Worm (Caenorhabditis elegans) whole organism, L4 larva: ENCODE results near the gene col-157.
"Not testable (repeated sequence)": the region's sequence is repeated elsewhere in the genome, so short reads cannot be mapped to it uniquely, and the experiment has no call there.

Experiments used
- F37D6.2 ChIP-seq: sonication (generic microtip); optimal IDR thresholded peaks from 2 replicates; lab custom pipeline; 2016; ENCODE audit warnings: mild to moderate bottlenecking, missing genetic modification characterization, missing compliant biosample characterization
- R02D3.7 ChIP-seq: fragments of 150-350 bp; sonication (generic microtip); optimal IDR thresholded peaks from 3 replicates; lab custom pipeline; 2014; ENCODE audit warnings: missing biosample characterization, missing genetic modification characterization
- T20F7.1 ChIP-seq: fragments of 200-800 bp; sonication (Bioruptor generic); optimal IDR thresholded peaks from 2 replicates; lab custom pipeline; 2018; ENCODE audit warnings: mild to moderate bottlenecking, missing genetic modification characterization, missing compliant biosample characterization
- T26A8.4 ChIP-seq: fragments of 200-800 bp; sonication (Bioruptor generic); IDR thresholded peaks from 2 replicates; pipeline ENCODE4 v1.3.6; 2022; ENCODE audit warnings: missing genetic modification characterization, missing compliant biosample characterization
- Y48G9A.11 ChIP-seq: fragments of 200-800 bp; sonication (Bioruptor generic); IDR thresholded peaks from 2 replicates; pipeline ENCODE4 v1.3.6; 2022; ENCODE audit warnings: missing genetic modification reagents, missing genetic modification characterization, missing compliant biosample characterization
- ZK337.2 ChIP-seq: fragments of 200-800 bp; sonication (Bioruptor generic); IDR thresholded peaks from 2 replicates; pipeline ENCODE4 v1.3.6; 2022; ENCODE audit warnings: missing genetic modification reagents, missing genetic modification characterization, missing compliant biosample characterization
- aha-1 ChIP-seq: fragments of 150-350 bp; peaks from one replicate; lab custom pipeline; 2014; ENCODE audit warnings: missing biosample characterization, missing genetic modification characterization
- aly-2 ChIP-seq: sonication (generic microtip); optimal IDR thresholded peaks from 2 replicates; lab custom pipeline; 2018; ENCODE audit warnings: missing biosample characterization, missing genetic modification characterization
- ceh-20 ChIP-seq: fragments of 200-800 bp; sonication (Bioruptor generic); IDR thresholded peaks from 2 replicates; pipeline ENCODE4 v1.3.6; 2022; ENCODE audit warnings: missing genetic modification reagents, missing genetic modification characterization, missing compliant biosample characterization
- ctbp-1 ChIP-seq: fragments of 200-800 bp; sonication (Bioruptor generic); IDR thresholded peaks from 2 replicates; pipeline ENCODE4 v1.3.6; 2022; ENCODE audit warnings: missing genetic modification reagents, missing genetic modification characterization, missing compliant biosample characterization
- daf-19 ChIP-seq: fragments of 200-800 bp; sonication (Bioruptor generic); conservative IDR thresholded peaks from 2 replicates; pipeline ENCODE4 v1.3.6; 2022; ENCODE audit warnings: missing genetic modification characterization, missing compliant biosample characterization
- dmd-6 ChIP-seq: fragments of 200-800 bp; sonication (Bioruptor generic); IDR thresholded peaks from 2 replicates; pipeline ENCODE4 v1.3.6; 2022; ENCODE audit warnings: missing genetic modification reagents, missing genetic modification characterization, missing compliant biosample characterization
- dmd-9 ChIP-seq: fragments of 200-800 bp; sonication (Bioruptor generic); IDR thresholded peaks from 2 replicates; pipeline ENCODE4 v1.3.6; 2022; ENCODE audit warnings: missing genetic modification reagents, missing genetic modification characterization, missing compliant biosample characterization
- dpl-1 ChIP-seq: fragments of 150-350 bp; optimal IDR thresholded peaks from 2 replicates; lab custom pipeline; 2014; ENCODE audit warnings: missing biosample characterization, missing genetic modification reagents, missing genetic modification characterization
- dve-1 ChIP-seq: sonication (generic microtip); optimal IDR thresholded peaks from 2 replicates; lab custom pipeline; 2017; ENCODE audit warnings: antibody characterized with exemption, mild to moderate bottlenecking, missing genetic modification characterization, missing compliant biosample characterization; ENCODE audit not compliant: insufficient read depth
- egl-43 ChIP-seq: fragments of 200-800 bp; sonication (Bioruptor generic); IDR thresholded peaks from 2 replicates; pipeline ENCODE4 v1.3.6; 2022; ENCODE audit warnings: missing genetic modification reagents, missing genetic modification characterization, missing compliant biosample characterization
- hif-1 ChIP-seq, 2 experiments: sonication (generic microtip); optimal IDR thresholded peaks; 2 replicates each; lab custom pipeline; 2016 to 2017; ENCODE audit warnings: missing compliant biosample characterization in 2 of 2, missing genetic modification characterization in 2 of 2, missing genetic modification reagents in 2 of 2, missing genotype in 2 of 2, mild to moderate bottlenecking in 1 of 2
- hlh-11 ChIP-seq: fragments of 200-800 bp; sonication (Bioruptor generic); optimal IDR thresholded peaks from 2 replicates; lab custom pipeline; 2018; ENCODE audit warnings: mild to moderate bottlenecking, missing genetic modification characterization, missing compliant biosample characterization
- hlh-30 ChIP-seq: sonication (generic microtip); optimal IDR thresholded peaks from 2 replicates; lab custom pipeline; 2017; ENCODE audit warnings: antibody characterized with exemption, mild to moderate bottlenecking, missing genetic modification characterization, missing compliant biosample characterization; ENCODE audit not compliant: insufficient read depth
- hmg-1.1 ChIP-seq: fragments of 200-800 bp; sonication (Bioruptor generic); IDR thresholded peaks from 2 replicates; pipeline ENCODE4 v1.3.6; 2022; ENCODE audit warnings: missing genetic modification reagents, missing genetic modification characterization, missing compliant biosample characterization
- lim-7 ChIP-seq: fragments of 200-800 bp; sonication (Bioruptor generic); IDR thresholded peaks from 2 replicates; pipeline ENCODE4 v1.3.6; 2022; ENCODE audit warnings: missing genetic modification characterization, missing compliant biosample characterization
- lin-13 ChIP-seq: fragments of 150-350 bp; optimal IDR thresholded peaks from 2 replicates; lab custom pipeline; 2014; ENCODE audit warnings: missing biosample characterization, missing genetic modification reagents, missing genetic modification characterization
- lin-29 ChIP-seq: fragments of 200-800 bp; sonication (Bioruptor generic); IDR thresholded peaks from 2 replicates; pipeline ENCODE4 v1.3.6; 2022; ENCODE audit warnings: missing genetic modification reagents, missing genetic modification characterization, missing compliant biosample characterization
- lin-38 ChIP-seq: fragments of 200-800 bp; sonication (Bioruptor generic); IDR thresholded peaks from 2 replicates; pipeline ENCODE4 v1.3.6; 2022; ENCODE audit warnings: missing genetic modification reagents, missing genetic modification characterization, missing compliant biosample characterization
- lsy-2 ChIP-seq, 2 experiments: fragments of 150-350 bp in 1 of 2; sonication (generic microtip) in 1 of 2; optimal IDR thresholded peaks; 2 replicates each; lab custom pipeline; 2014 to 2017; ENCODE audit warnings: missing biosample characterization in 2 of 2, missing genetic modification characterization in 2 of 2
- mdl-1 ChIP-seq, 2 experiments: fragments of 150-350 bp in 1 of 2; sonication (generic microtip) in 1 of 2; optimal IDR thresholded peaks; 2 replicates each; lab custom pipeline; 2014 to 2017; ENCODE audit warnings: missing biosample characterization in 2 of 2, missing genetic modification characterization in 2 of 2
- mep-1 ChIP-seq: fragments of 150-350 bp; sonication (generic microtip); optimal IDR thresholded peaks from 3 replicates; lab custom pipeline; 2014; ENCODE audit warnings: missing biosample characterization, missing genetic modification characterization
- mes-2 ChIP-seq: sonication (generic microtip); optimal IDR thresholded peaks from 2 replicates; lab custom pipeline; 2016; ENCODE audit warnings: missing genotype, mild to moderate bottlenecking, missing genetic modification characterization, missing compliant biosample characterization; ENCODE audit not compliant: poor library complexity, severe bottlenecking
- mxl-3 ChIP-seq: fragments of 200-800 bp; sonication (Bioruptor generic); optimal IDR thresholded peaks from 2 replicates; lab custom pipeline; 2018; ENCODE audit warnings: mild to moderate bottlenecking, missing genetic modification characterization, missing compliant biosample characterization
- nhr-102 ChIP-seq: sonication (generic microtip); optimal IDR thresholded peaks from 2 replicates; lab custom pipeline; 2016; ENCODE audit warnings: mild to moderate bottlenecking, missing genetic modification characterization, moderate library complexity, missing compliant biosample characterization
- nhr-25 ChIP-seq: sonication (generic microtip); optimal IDR thresholded peaks from 2 replicates; lab custom pipeline; 2017; ENCODE audit warnings: missing genetic modification characterization, mild to moderate bottlenecking, missing compliant biosample characterization, antibody characterized with exemption, moderate library complexity, borderline replicate concordance; ENCODE audit not compliant: insufficient read depth
- nhr-28 ChIP-seq: fragments of 150-350 bp; optimal IDR thresholded peaks from 2 replicates; lab custom pipeline; 2014; ENCODE audit warnings: missing biosample characterization, missing genetic modification characterization
- nhr-42 ChIP-seq: fragments of 200-800 bp; sonication (Bioruptor generic); IDR thresholded peaks from 2 replicates; pipeline ENCODE4 v1.3.6; 2022; ENCODE audit warnings: missing genetic modification characterization, missing compliant biosample characterization
- nhr-48 ChIP-seq: sonication (generic microtip); optimal IDR thresholded peaks from 2 replicates; lab custom pipeline; 2016; ENCODE audit warnings: mild to moderate bottlenecking, missing genetic modification characterization, missing compliant biosample characterization
- nhr-77 ChIP-seq: fragments of 150-350 bp; optimal IDR thresholded peaks from 2 replicates; lab custom pipeline; 2014; ENCODE audit warnings: missing biosample characterization, missing genetic modification characterization
- pha-4 ChIP-seq, 2 experiments: fragments of 150-350 bp in 1 of 2; fragments of 200-800 bp in 1 of 2; sonication (Bioruptor generic) in 1 of 2; IDR thresholded peaks in 1 of 2; optimal IDR thresholded peaks in 1 of 2; 2 replicates each; pipeline versions ENCODE4 v1.3.6 to Lab custom; 2014 to 2022; ENCODE audit warnings: missing genetic modification characterization in 2 of 2, missing genetic modification reagents in 2 of 2, missing biosample characterization in 1 of 2, missing compliant biosample characterization in 1 of 2
- rbr-2 ChIP-seq: sonication (generic microtip); optimal IDR thresholded peaks from 2 replicates; lab custom pipeline; 2016; ENCODE audit warnings: missing genotype, missing genetic modification characterization, missing compliant biosample characterization
- saeg-2 ChIP-seq: fragments of 200-800 bp; sonication (Bioruptor generic); IDR thresholded peaks from 2 replicates; pipeline ENCODE4 v1.3.6; 2022; ENCODE audit warnings: missing genetic modification reagents, missing genetic modification characterization, missing compliant biosample characterization
- set-16 ChIP-seq: fragments of 200-800 bp; sonication (Bioruptor generic); IDR thresholded peaks from 2 replicates; pipeline ENCODE4 v1.3.6; 2022; ENCODE audit warnings: missing genetic modification reagents, missing genetic modification characterization, missing compliant biosample characterization
- snpc-1.2 ChIP-seq: fragments of 200-800 bp; sonication (Bioruptor generic); IDR thresholded peaks from 2 replicates; pipeline ENCODE4 v1.3.6; 2022; ENCODE audit warnings: missing genetic modification reagents, missing genetic modification characterization, missing compliant biosample characterization
- tra-1 ChIP-seq: fragments of 200-800 bp; sonication (Bioruptor generic); IDR thresholded peaks from 2 replicates; pipeline ENCODE4 v1.3.6; 2022; ENCODE audit warnings: missing genetic modification reagents, missing genetic modification characterization, missing compliant biosample characterization
- unc-62 ChIP-seq, 3 experiments: fragments of 150-350 bp in 1 of 3; sonication (generic microtip); optimal IDR thresholded peaks in 2 of 3; peaks in 1 of 3; 1 replicate in 1 of 3; 2 replicates in 2 of 3; lab custom pipeline; 2014 to 2017; ENCODE audit warnings: missing biosample characterization in 3 of 3, missing genetic modification characterization in 3 of 3, missing genetic modification reagents in 3 of 3, missing genotype in 1 of 3
- vab-7 ChIP-seq: fragments of 200-800 bp; sonication (Bioruptor generic); IDR thresholded peaks from 2 replicates; pipeline ENCODE4 v1.3.6; 2022; ENCODE audit warnings: missing genetic modification reagents, missing genetic modification characterization, missing compliant biosample characterization

Gene col-157

DNA sequence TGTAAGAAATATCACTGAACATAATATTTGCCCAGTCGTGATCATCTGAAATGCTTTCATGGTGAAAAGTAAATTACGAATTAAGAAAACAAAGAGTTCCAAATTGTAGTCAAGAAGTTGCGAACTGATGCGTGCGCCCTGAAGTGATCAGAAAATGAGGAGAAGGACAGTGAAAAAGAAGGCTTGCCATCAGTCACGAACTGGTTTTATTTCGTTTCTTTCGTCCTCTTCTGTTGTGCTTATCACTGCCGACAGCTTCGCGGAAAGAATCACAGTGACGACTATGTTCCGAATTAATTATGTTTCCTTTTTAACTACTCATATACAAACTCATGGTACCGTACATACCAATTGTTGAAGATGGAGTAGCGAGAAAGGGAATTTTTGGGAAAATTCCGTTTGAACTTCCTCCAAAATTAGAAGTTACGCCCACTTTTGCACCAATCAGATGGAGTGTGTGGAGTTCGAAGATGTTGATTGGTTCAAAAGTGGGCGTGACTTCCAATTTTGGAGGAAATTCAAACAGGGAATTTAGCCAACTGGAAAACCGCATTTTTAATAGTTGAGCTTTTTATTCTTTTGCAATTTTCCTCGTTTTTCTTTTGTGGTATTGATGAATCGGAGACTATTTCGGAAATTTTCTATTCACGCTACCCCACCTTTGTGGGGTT, 19.4 kb downstream of the col-157 start, which contains the start of gene C55A6.12:
Gene C55A6.12, minus strand, starts transcription at position 51 of the 671 bp plus-strand sequence.
- TF ChIP-seq unc-62 (GFP tag; optimal IDR thresholded peaks at IDR 0.05 in 1 of 2; lab: Kevin White, UChicago) (peak in 1 of 2 experiments; percentile 3), unc-62 (tag; optimal IDR thresholded peaks at IDR 0.05; lab: Kevin White, UChicago) (no peak), dpl-1 (GFP tag; lab: Kevin White, UChicago) (peak; percentile 79), nhr-48 (tag; lab: Kevin White, UChicago) (no peak), aly-2 (tag; lab: Kevin White, UChicago) (no peak), lsy-2 (tag; optimal IDR thresholded peaks at IDR 0.05; lab: Kevin White, UChicago) (peak in 1 of 2 experiments; percentile 24)

ce11 chrV:11504853-11505397, 21.1 kb downstream of the col-157 start, which contains the start of the genes C55A6.1 and C55A6.10:
Gene C55A6.1 (minus strand): TSS chrV:11504968.
Gene C55A6.10 (plus strand): TSS chrV:11505347.
- peak; percentile 68 for TF ChIP-seq T26A8.4 (GFP tag; lab: Robert Waterston, UW)
- peak; percentile 88 for TF ChIP-seq pha-4 (GFP tag; IDR thresholded peaks at IDR 0.05; lab: Robert Waterston, UW)
- not testable (repeated sequence) for TF ChIP-seq pha-4 (tag; optimal IDR thresholded peaks at IDR 0.05; lab: Kevin White, UChicago)
- TF ChIP-seq ctbp-1 (GFP tag; lab: Robert Waterston, UW), result peak; percentile 95
- peak; percentile 12 for TF ChIP-seq nhr-28 (tag; lab: Kevin White, UChicago)
- TF ChIP-seq saeg-2 (GFP tag; lab: Robert Waterston, UW), result peak; percentile 60; the same call in 1 of the 2 replicates
- peak; percentile 67; the same call in 1 of the 2 replicates for TF ChIP-seq dmd-9
- TF ChIP-seq dve-1 (tag; lab: Kevin White, UChicago), result peak; percentile 56
- peak; percentile 11 for TF ChIP-seq nhr-77 (tag; lab: Kevin White, UChicago)
- peak; percentile 61 for TF ChIP-seq hlh-11
- TF ChIP-seq T20F7.1 (GFP tag; lab: Kevin White, UChicago), result peak; percentile 36
- TF ChIP-seq mdl-1 (tag; optimal IDR thresholded peaks at IDR 0.05; lab: Kevin White, UChicago), result peak in 1 of 2 experiments; percentile 52
- TF ChIP-seq vab-7 (GFP tag; lab: Robert Waterston, UW), result peak; percentile 70; the same call in 1 of the 2 replicates
- TF ChIP-seq hmg-1.1, result peak; percentile 91
- peak; percentile 79 for TF ChIP-seq dmd-6 (GFP tag; lab: Robert Waterston, UW)
- TF ChIP-seq F37D6.2, result peak; percentile 63
- TF ChIP-seq nhr-25 (tag; lab: Kevin White, UChicago), result peak; percentile 26
- TF ChIP-seq lsy-2 (tag; optimal IDR thresholded peaks at IDR 0.05; lab: Kevin White, UChicago), result peak; percentile 31 to 81
- TF ChIP-seq rbr-2 (tag; lab: Kevin White, UChicago), result peak; percentile 81
- 0 out of 2 replicates have a peak, but pooled peaks have one; percentile 11 for TF ChIP-seq ZK337.2 (GFP tag; lab: Robert Waterston, UW)
- TF ChIP-seq mxl-3 (GFP tag; lab: Kevin White, UChicago), result peak; percentile 41
- TF ChIP-seq tra-1 (GFP tag; lab: Robert Waterston, UW), result 0 out of 2 replicates have a peak, but pooled peaks have one; percentile 55
- peak; percentile 69 for TF ChIP-seq ceh-20 (GFP tag; lab: Robert Waterston, UW)
- TF ChIP-seq mep-1 (tag; lab: Kevin White, UChicago), result peak; percentile 88
- 0 out of 2 replicates have a peak, but pooled peaks have one; percentile 54 for TF ChIP-seq Y48G9A.11
- TF ChIP-seq snpc-1.2, result peak; percentile 78
- TF ChIP-seq mes-2 (tag; lab: Kevin White, UChicago), result peak; percentile 89
- peak; percentile 5 for TF ChIP-seq R02D3.7 (tag; lab: Kevin White, UChicago)
- peak; percentile 87 for TF ChIP-seq lin-38 (GFP tag; lab: Robert Waterston, UW)
- 0 out of 2 replicates have a peak, but pooled peaks have one; percentile 38 for TF ChIP-seq daf-19 (GFP tag; lab: Robert Waterston, UW)
- TF ChIP-seq egl-43 (GFP tag; lab: Robert Waterston, UW), result peak; percentile 78; the same call in 1 of the 2 replicates
- peak; percentile 12 for TF ChIP-seq lim-7 (GFP tag; lab: Robert Waterston, UW)
- peak; percentile 54; the same call in 1 of the 2 replicates for TF ChIP-seq set-16 (GFP tag; lab: Robert Waterston, UW)
- peak; percentile 44 for TF ChIP-seq dpl-1 (GFP tag; lab: Kevin White, UChicago)
- peak in 1 of 2 experiments; percentile 23 for TF ChIP-seq hif-1 (tag; optimal IDR thresholded peaks at IDR 0.05; lab: Kevin White, UChicago)
- peak; percentile 76 for TF ChIP-seq nhr-42 (GFP tag; lab: Robert Waterston, UW)
- peak; percentile 55 for TF ChIP-seq aha-1 (tag; lab: Kevin White, UChicago)
- TF ChIP-seq lin-29 (GFP tag; lab: Robert Waterston, UW), result 0 out of 2 replicates have a peak, but pooled peaks have one; percentile 41
- peak; percentile 42 for TF ChIP-seq lin-13
- TF ChIP-seq hlh-30 (tag; lab: Kevin White, UChicago), result peak; percentile 49
- peak; percentile 50 for TF ChIP-seq nhr-102 (tag; lab: Kevin White, UChicago)
